Worm (Caenorhabditis elegans) whole organism, young adult: ENCODE results near the gene Y32H12A.8.

Experiments used
- B0261.1 ChIP-seq: sonication (generic microtip); optimal IDR thresholded peaks from 2 replicates; lab custom pipeline; 2016; ENCODE audit warnings: mild to moderate bottlenecking, missing genetic modification characterization, moderate library complexity, missing compliant biosample characterization
- B0336.3 ChIP-seq: fragments of 200-800 bp; sonication (Bioruptor generic); IDR thresholded peaks from 2 replicates; pipeline ENCODE4 v1.3.6; 2022; ENCODE audit warnings: missing genetic modification characterization, missing compliant biosample characterization
- F10E7.11 ChIP-seq: sonication (generic microtip); optimal IDR thresholded peaks from 2 replicates; lab custom pipeline; 2017; ENCODE audit warnings: mild to moderate bottlenecking, missing genetic modification characterization, moderate library complexity, missing compliant biosample characterization
- F22D6.2 ChIP-seq: sonication (generic microtip); optimal IDR thresholded peaks from 2 replicates; lab custom pipeline; 2016; ENCODE audit warnings: mild to moderate bottlenecking, missing genetic modification characterization, missing compliant biosample characterization
- F33H1.4 ChIP-seq: fragments of 200-800 bp; sonication (Bioruptor generic); IDR thresholded peaks from 2 replicates; pipeline ENCODE4 v1.3.6; 2022; ENCODE audit warnings: missing genetic modification reagents, missing genetic modification characterization, missing compliant biosample characterization
- F57A8.1 ChIP-seq: fragments of 200-800 bp; sonication (Bioruptor generic); optimal IDR thresholded peaks from 2 replicates; lab custom pipeline; 2018; ENCODE audit warnings: mild to moderate bottlenecking, missing genetic modification characterization, moderate library complexity, missing compliant biosample characterization
- K11D2.4 ChIP-seq: fragments of 200-800 bp; sonication (Bioruptor generic); IDR thresholded peaks from 2 replicates; pipeline ENCODE4 v1.3.6; 2022; ENCODE audit warnings: missing genetic modification reagents, missing genetic modification characterization, missing compliant biosample characterization
- K12H6.12 ChIP-seq: fragments of 200-800 bp; sonication (Bioruptor generic); optimal IDR thresholded peaks from 2 replicates; lab custom pipeline; 2018; ENCODE audit warnings: mild to moderate bottlenecking, missing genetic modification characterization, missing compliant biosample characterization
- T07F8.4 ChIP-seq: sonication (generic microtip); optimal IDR thresholded peaks from 2 replicates; lab custom pipeline; 2016; ENCODE audit warnings: mild to moderate bottlenecking, missing genetic modification characterization, moderate library complexity, missing compliant biosample characterization
- Y53G8AR.9 ChIP-seq: fragments of 200-800 bp; sonication (Bioruptor generic); conservative IDR thresholded peaks from 2 replicates; pipeline ENCODE4 v1.3.6; 2022; ENCODE audit warnings: missing genetic modification reagents, missing genetic modification characterization, missing compliant biosample characterization
- ZK185.1 ChIP-seq: sonication (generic microtip); optimal IDR thresholded peaks from 2 replicates; lab custom pipeline; 2016; ENCODE audit warnings: mild to moderate bottlenecking, missing genetic modification characterization, missing compliant biosample characterization; ENCODE audit not compliant: poor library complexity, severe bottlenecking
- akir-1 ChIP-seq: fragments of 200-800 bp; sonication (Bioruptor generic); optimal IDR thresholded peaks from 2 replicates; lab custom pipeline; 2018; ENCODE audit warnings: mild to moderate bottlenecking, missing genetic modification characterization, moderate library complexity, missing compliant biosample characterization
- aptf-2 ChIP-seq: fragments of 200-800 bp; sonication (Bioruptor generic); conservative IDR thresholded peaks from 2 replicates; pipeline ENCODE4 v1.3.6; 2022; ENCODE audit warnings: missing genetic modification reagents, missing genetic modification characterization, missing compliant biosample characterization
- athp-1 ChIP-seq: sonication (generic microtip); optimal IDR thresholded peaks from 2 replicates; lab custom pipeline; 2017; ENCODE audit warnings: mild to moderate bottlenecking, missing genetic modification characterization, missing compliant biosample characterization
- attf-3 ChIP-seq: fragments of 200-800 bp; sonication (Bioruptor generic); conservative IDR thresholded peaks from 2 replicates; pipeline ENCODE4 v1.3.6; 2022; ENCODE audit warnings: missing genetic modification reagents, missing genetic modification characterization, missing compliant biosample characterization
- bed-2 ChIP-seq: fragments of 200-800 bp; sonication (Bioruptor generic); IDR thresholded peaks from 2 replicates; pipeline ENCODE4 v1.3.6; 2022; ENCODE audit warnings: missing genetic modification reagents, missing genetic modification characterization, missing compliant biosample characterization
- ccch-3 ChIP-seq: fragments of 200-800 bp; sonication (Bioruptor generic); optimal IDR thresholded peaks from 2 replicates; lab custom pipeline; 2018; ENCODE audit warnings: mild to moderate bottlenecking, missing genetic modification characterization, missing compliant biosample characterization
- cebp-2 ChIP-seq: fragments of 200-800 bp; sonication (Bioruptor generic); IDR thresholded peaks from 2 replicates; pipeline ENCODE4 v1.3.6; 2022; ENCODE audit warnings: missing genetic modification characterization, missing compliant biosample characterization
- ceh-100 ChIP-seq: fragments of 200-800 bp; sonication (Bioruptor generic); IDR thresholded peaks from 2 replicates; pipeline ENCODE4 v1.3.6; 2022; ENCODE audit warnings: missing genetic modification reagents, missing genetic modification characterization, missing compliant biosample characterization
- ceh-27 ChIP-seq: fragments of 200-800 bp; sonication (Bioruptor generic); optimal IDR thresholded peaks from 2 replicates; lab custom pipeline; 2018; ENCODE audit warnings: mild to moderate bottlenecking, missing genetic modification characterization, moderate library complexity, missing compliant biosample characterization
- ceh-79 ChIP-seq: sonication (generic microtip); optimal IDR thresholded peaks from 2 replicates; lab custom pipeline; 2017; ENCODE audit warnings: mild to moderate bottlenecking, missing genetic modification characterization, missing compliant biosample characterization
- die-1 ChIP-seq: sonication (generic microtip); optimal IDR thresholded peaks from 2 replicates; lab custom pipeline; 2016; ENCODE audit warnings: missing genotype, mild to moderate bottlenecking, missing genetic modification characterization, missing compliant biosample characterization
- dpl-1 ChIP-seq: fragments of 150-350 bp; optimal IDR thresholded peaks from 2 replicates; lab custom pipeline; 2014; ENCODE audit warnings: missing biosample characterization, missing genetic modification reagents, missing genetic modification characterization
- efl-1 ChIP-seq: fragments of 150-350 bp; optimal IDR thresholded peaks from 2 replicates; lab custom pipeline; 2014; ENCODE audit warnings: missing biosample characterization, missing genetic modification reagents, missing genetic modification characterization
- ets-4 ChIP-seq: fragments of 200-800 bp; sonication (Bioruptor generic); optimal IDR thresholded peaks from 2 replicates; lab custom pipeline; 2018; ENCODE audit warnings: mild to moderate bottlenecking, missing genetic modification characterization, missing compliant biosample characterization
- hmg-1.2 ChIP-seq: fragments of 200-800 bp; sonication (Bioruptor generic); IDR thresholded peaks from 2 replicates; pipeline ENCODE4 v1.3.6; 2022; ENCODE audit warnings: missing genetic modification reagents, missing genetic modification characterization, missing compliant biosample characterization
- hmg-20 ChIP-seq: fragments of 200-800 bp; sonication (Bioruptor generic); IDR thresholded peaks from 2 replicates; pipeline ENCODE4 v1.3.6; 2022; ENCODE audit warnings: missing genetic modification reagents, missing genetic modification characterization, missing compliant biosample characterization
- lag-1 ChIP-seq: fragments of 200-800 bp; sonication (Bioruptor generic); IDR thresholded peaks from 2 replicates; pipeline ENCODE4 v1.3.6; 2022; ENCODE audit warnings: missing genetic modification reagents, missing genetic modification characterization, missing compliant biosample characterization
- let-526 ChIP-seq: fragments of 200-800 bp; sonication (Bioruptor generic); IDR thresholded peaks from 2 replicates; pipeline ENCODE4 v1.3.6; 2022; ENCODE audit warnings: missing genetic modification reagents, missing genetic modification characterization, missing compliant biosample characterization
- lin-40 ChIP-seq: sonication (generic microtip); optimal IDR thresholded peaks from 2 replicates; lab custom pipeline; 2016; ENCODE audit warnings: missing genetic modification characterization, mild to moderate bottlenecking, missing compliant biosample characterization, missing genotype, missing genetic modification reagents
- lir-1 ChIP-seq: fragments of 200-800 bp; sonication (Bioruptor generic); conservative IDR thresholded peaks from 2 replicates; pipeline ENCODE4 v1.3.6; 2022; ENCODE audit warnings: missing genetic modification reagents, missing genetic modification characterization, missing compliant biosample characterization
- lsl-1 ChIP-seq: fragments of 200-800 bp; sonication (Bioruptor generic); optimal IDR thresholded peaks from 2 replicates; lab custom pipeline; 2018; ENCODE audit warnings: mild to moderate bottlenecking, missing genetic modification characterization, moderate library complexity, missing compliant biosample characterization
- madf-10 ChIP-seq: sonication (generic microtip); optimal IDR thresholded peaks from 2 replicates; lab custom pipeline; 2016; ENCODE audit warnings: mild to moderate bottlenecking, missing genetic modification characterization, missing compliant biosample characterization
- mcd-1 ChIP-seq: fragments of 200-800 bp; sonication (Bioruptor generic); IDR thresholded peaks from 2 replicates; pipeline ENCODE4 v1.3.6; 2022; ENCODE audit warnings: missing genetic modification reagents, missing genetic modification characterization, missing compliant biosample characterization
- nfyb-1 ChIP-seq: fragments of 200-800 bp; sonication (Bioruptor generic); IDR thresholded peaks from 2 replicates; pipeline ENCODE4 v1.3.6; 2022; ENCODE audit warnings: missing genetic modification reagents, missing genetic modification characterization, missing compliant biosample characterization
- nhr-80 ChIP-seq: sonication (generic microtip); optimal IDR thresholded peaks from 2 replicates; lab custom pipeline; 2016; ENCODE audit warnings: missing genetic modification characterization, missing compliant biosample characterization
- nhr-90 ChIP-seq: sonication (generic microtip); optimal IDR thresholded peaks from 2 replicates; lab custom pipeline; 2016; ENCODE audit warnings: missing genotype, mild to moderate bottlenecking, missing genetic modification characterization, missing compliant biosample characterization
- pbrm-1 ChIP-seq: fragments of 200-800 bp; sonication (Bioruptor generic); IDR thresholded peaks from 2 replicates; pipeline ENCODE4 v1.3.6; 2022; ENCODE audit warnings: missing genetic modification reagents, missing genetic modification characterization, missing compliant biosample characterization
- rcor-1 ChIP-seq: fragments of 200-800 bp; sonication (Bioruptor generic); IDR thresholded peaks from 2 replicates; pipeline ENCODE4 v1.3.6; 2022; ENCODE audit warnings: missing genetic modification reagents, missing genetic modification characterization, missing compliant biosample characterization
- snpc-4 ChIP-seq, 5 experiments: fragments of 150-350 bp in 1 of 5; sonication (generic microtip) in 4 of 5; optimal IDR thresholded peaks; 2 replicates each; lab custom pipeline; 2014 to 2018; ENCODE audit warnings: missing genetic modification characterization in 5 of 5, missing biosample characterization in 3 of 5, antibody characterized with exemption in 2 of 5, mild to moderate bottlenecking in 2 of 5, missing compliant biosample characterization in 2 of 5, missing genotype in 2 of 5, moderate library complexity in 2 of 5, missing genetic modification reagents in 1 of 5
- sptf-2 ChIP-seq: fragments of 200-800 bp; sonication (Bioruptor generic); optimal IDR thresholded peaks from 2 replicates; lab custom pipeline; 2018; ENCODE audit warnings: mild to moderate bottlenecking, missing genetic modification characterization, missing compliant biosample characterization
- tbp1 ChIP-seq: fragments of 200-800 bp; sonication (Bioruptor generic); optimal IDR thresholded peaks from 2 replicates; lab custom pipeline; 2018; ENCODE audit warnings: mild to moderate bottlenecking, missing genetic modification characterization, missing compliant biosample characterization
- unc-130 ChIP-seq: sonication (generic microtip); optimal IDR thresholded peaks from 2 replicates; lab custom pipeline; 2016; ENCODE audit warnings: missing genetic modification reagents, missing genetic modification characterization, missing compliant biosample characterization
- unc-62 ChIP-seq: fragments of 150-350 bp; optimal IDR thresholded peaks from 2 replicates; lab custom pipeline; 2014; ENCODE audit warnings: missing biosample characterization, missing genetic modification reagents, missing genetic modification characterization
- xnd-1 ChIP-seq: sonication (generic microtip); optimal IDR thresholded peaks from 2 replicates; lab custom pipeline; 2016; ENCODE audit warnings: missing genotype, missing genetic modification reagents, missing genetic modification characterization, missing compliant biosample characterization
- zim-3 ChIP-seq: sonication (generic microtip); optimal IDR thresholded peaks from 2 replicates; lab custom pipeline; 2017; ENCODE audit warnings: mild to moderate bottlenecking, missing genetic modification characterization, moderate library complexity, missing compliant biosample characterization
- ztf-25 ChIP-seq: fragments of 200-800 bp; sonication (Bioruptor generic); IDR thresholded peaks from 2 replicates; pipeline ENCODE4 v1.3.6; 2022; ENCODE audit warnings: missing genetic modification reagents, missing genetic modification characterization, missing compliant biosample characterization
- ztf-26 ChIP-seq: sonication (generic microtip); optimal IDR thresholded peaks from 2 replicates; lab custom pipeline; 2017; ENCODE audit warnings: missing genetic modification characterization, missing compliant biosample characterization

The Y32H12A.8 gene

DNA sequence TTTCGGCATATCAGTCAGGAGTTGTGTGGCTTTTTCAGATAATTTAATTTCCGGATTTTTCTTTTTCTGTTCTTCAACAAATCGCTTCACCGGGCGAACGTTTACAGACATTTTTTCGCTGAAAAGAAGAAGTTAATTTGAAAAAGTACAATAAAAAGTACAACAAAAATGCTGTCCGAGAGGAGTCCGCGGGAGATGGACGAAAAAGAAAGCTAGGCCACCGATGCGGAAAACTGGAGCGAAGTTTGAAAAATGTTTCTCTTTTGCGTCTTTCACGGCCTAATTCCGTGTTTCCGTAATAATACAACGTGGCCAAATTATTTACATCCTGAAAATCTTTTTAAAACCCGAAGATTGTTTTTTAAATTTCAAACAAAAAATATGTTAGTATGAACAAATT is 56.6 kb downstream of the Y32H12A.8 start, which contains the start of gene thoc-5:
Gene thoc-5 (minus strand): TSS at position 152 of the 400 bp plus-strand sequence.
- TF ChIP-seq zim-3 (tag; lab: Kevin White, UChicago): peak; percentile 32
- peak; percentile 75 for TF ChIP-seq aptf-2
- TF ChIP-seq cebp-2 (GFP tag; lab: Robert Waterston, UW): no peak
- peak; percentile 61 for TF ChIP-seq F33H1.4 (GFP tag; lab: Robert Waterston, UW)
- peak; percentile 70 for TF ChIP-seq efl-1 (GFP tag; lab: Kevin White, UChicago)
- TF ChIP-seq ztf-26 (tag; lab: Kevin White, UChicago): no peak
- TF ChIP-seq ceh-79: no peak
- TF ChIP-seq ceh-100 (GFP tag; lab: Robert Waterston, UW): 0 out of 2 replicates have a peak, but pooled peaks have one; percentile 42
- no peak for TF ChIP-seq ztf-25 (GFP tag; lab: Robert Waterston, UW)
- TF ChIP-seq nhr-80 (tag; lab: Kevin White, UChicago): no peak
- TF ChIP-seq unc-62 (GFP tag; lab: Kevin White, UChicago): no peak
- peak; percentile 81 for TF ChIP-seq mcd-1 (GFP tag; lab: Robert Waterston, UW)
- no peak for TF ChIP-seq ets-4
- peak; percentile 30 for TF ChIP-seq xnd-1 (tag; lab: Kevin White, UChicago)
- TF ChIP-seq lin-40 (tag; lab: Kevin White, UChicago): peak; percentile 66
- no peak for TF ChIP-seq B0336.3 (GFP tag; lab: Robert Waterston, UW)
- no peak; the same call in 1 of the 2 replicates for TF ChIP-seq Y53G8AR.9 (GFP tag; lab: Robert Waterston, UW)
- TF ChIP-seq F22D6.2 (tag; lab: Kevin White, UChicago): peak; percentile 63
- TF ChIP-seq nhr-90: no peak
- peak; percentile 87 for TF ChIP-seq ceh-27 (GFP tag; lab: Kevin White, UChicago)
- peak; percentile 63 for TF ChIP-seq K12H6.12
- TF ChIP-seq lsl-1 (GFP tag; lab: Kevin White, UChicago): peak; percentile 49
- peak; percentile 61; the same call in 1 of the 2 replicates for TF ChIP-seq pbrm-1 (GFP tag; lab: Robert Waterston, UW)
- TF ChIP-seq F57A8.1: no peak
- peak; percentile 89 for TF ChIP-seq unc-130
- TF ChIP-seq dpl-1 (GFP tag; lab: Kevin White, UChicago): peak; percentile 83
- TF ChIP-seq tbp1 (GFP tag; lab: Kevin White, UChicago): no peak
- no peak for TF ChIP-seq die-1
- no peak for TF ChIP-seq sptf-2 (GFP tag; lab: Kevin White, UChicago)
- TF ChIP-seq ccch-3: no peak
- peak; percentile 69 for TF ChIP-seq let-526
- TF ChIP-seq rcor-1 (GFP tag; lab: Robert Waterston, UW): peak; percentile 69
- peak; percentile 84 for TF ChIP-seq lir-1 (GFP tag; lab: Robert Waterston, UW)
- no peak for TF ChIP-seq B0261.1
- TF ChIP-seq hmg-1.2: peak; percentile 26; the same call in 1 of the 2 replicates
- peak; percentile 59; the same call in 1 of the 2 replicates for TF ChIP-seq hmg-20 (GFP tag; lab: Robert Waterston, UW)
- TF ChIP-seq K11D2.4 (GFP tag; lab: Robert Waterston, UW): peak; percentile 77
- no peak for TF ChIP-seq akir-1 (GFP tag; lab: Kevin White, UChicago)
- peak; percentile 35 for TF ChIP-seq athp-1 (tag; lab: Kevin White, UChicago)
- peak; percentile 32 for TF ChIP-seq madf-10 (tag; lab: Kevin White, UChicago)
- peak; percentile 38 for TF ChIP-seq F10E7.11
- TF ChIP-seq bed-2: peak; percentile 86
- peak; percentile 44; the same call in 1 of the 2 replicates for TF ChIP-seq nfyb-1
- no peak for TF ChIP-seq T07F8.4 (tag; lab: Kevin White, UChicago)
- peak; percentile 64; the same call in 1 of the 2 replicates for TF ChIP-seq attf-3 (GFP tag; lab: Robert Waterston, UW)
- TF ChIP-seq lag-1 (GFP tag; lab: Robert Waterston, UW): 0 out of 2 replicates have a peak, but pooled peaks have one; percentile 74
- TF ChIP-seq snpc-4 (GFP tag; optimal IDR thresholded peaks at IDR 0.05; lab: Kevin White, UChicago): no peak
- TF ChIP-seq snpc-4 (tag; optimal IDR thresholded peaks at IDR 0.05; lab: Kevin White, UChicago): peak in 1 of 4 experiments; percentile 12
- peak; percentile 82 for TF ChIP-seq ZK185.1 (tag; lab: Kevin White, UChicago)
